Worm (Caenorhabditis elegans): ENCODE measurements around the gene algn-9.

The algn-9 gene

DNA sequence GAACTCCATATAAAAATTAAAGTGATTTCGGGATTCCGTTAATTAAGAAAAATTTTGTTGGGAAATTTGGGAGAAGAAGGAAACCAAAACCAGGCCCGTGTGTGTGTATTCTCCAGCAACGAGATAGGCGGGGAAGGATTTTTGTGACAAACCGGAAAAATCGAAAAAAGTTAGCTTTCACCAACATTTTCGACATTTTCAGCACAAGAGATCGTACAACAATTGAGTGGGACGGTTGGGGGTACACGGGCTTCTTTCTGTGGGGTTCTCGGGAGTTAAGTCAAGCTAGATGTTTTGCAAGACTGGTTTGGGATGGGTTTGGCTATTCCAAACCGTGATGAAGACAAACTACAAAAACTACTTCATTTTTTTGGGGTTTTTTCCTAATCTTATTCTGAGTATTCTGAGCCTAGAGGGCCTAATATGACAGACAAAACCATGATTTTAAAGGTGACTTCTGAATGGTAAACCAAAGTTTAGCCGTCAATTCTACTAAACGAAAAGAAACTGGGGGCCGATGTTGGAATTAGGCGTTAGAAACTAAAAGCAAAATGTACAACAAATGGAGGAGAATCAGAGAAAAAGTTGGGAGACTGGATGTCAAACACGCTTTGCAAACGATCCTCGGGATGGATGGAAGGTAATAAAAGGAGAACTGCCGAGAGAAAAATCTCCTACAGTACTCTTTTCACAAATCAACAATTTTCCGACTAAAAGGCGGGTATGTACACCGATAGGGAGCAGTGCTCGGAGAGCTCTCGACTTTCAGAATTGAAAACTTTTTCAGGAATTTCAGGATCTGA is 41.3 kb upstream of the algn-9 start (continued):
- no peak; the same call in 1 of the 2 replicates for TF ChIP-seq hmg-1.1 (GFP tag; IDR thresholded peaks at IDR 0.05)
- no peak; the same call in 1 of the 2 replicates for TF ChIP-seq zfp-3 (GFP tag; conservative IDR thresholded peaks at IDR 0.05)
- 0 out of 2 replicates have a peak, but pooled peaks have one; percentile 9 for TF ChIP-seq vab-7 (GFP tag; IDR thresholded peaks at IDR 0.05)
- TF ChIP-seq ZK546.5 (tag; optimal IDR thresholded peaks at IDR 0.05): no peak
- no peak for TF ChIP-seq nhr-42 (GFP tag; IDR thresholded peaks at IDR 0.05)
- TF ChIP-seq lin-1 (GFP tag; IDR thresholded peaks at IDR 0.05): no peak; the same call in none of the 2 replicates
- peak; percentile 1 for TF ChIP-seq gei-8 (GFP tag; optimal IDR thresholded peaks at IDR 0.05)
- no peak for TF ChIP-seq daf-8 (GFP tag; IDR thresholded peaks at IDR 0.05)
- peak; percentile 21 for TF ChIP-seq mes-2 (tag; optimal IDR thresholded peaks at IDR 0.05; ENCODE audit: poor library complexity, severe bottlenecking)
- no peak for TF ChIP-seq egl-27 (tag; optimal IDR thresholded peaks at IDR 0.05)
- TF ChIP-seq unc-39 (tag; optimal IDR thresholded peaks at IDR 0.05): no peak
- TF ChIP-seq lin-38 (GFP tag; IDR thresholded peaks at IDR 0.05): peak; percentile 42
- TF ChIP-seq F10B5.3 (tag; optimal IDR thresholded peaks at IDR 0.05): no peak
- no peak for TF ChIP-seq nhr-102 (tag; optimal IDR thresholded peaks at IDR 0.05)
- no peak for TF ChIP-seq jun-1 (tag; optimal IDR thresholded peaks at IDR 0.05)
- no peak for TF ChIP-seq rbr-2 (tag; optimal IDR thresholded peaks at IDR 0.05)
- no peak for TF ChIP-seq spr-1 (tag; optimal IDR thresholded peaks at IDR 0.05)
- peak; percentile 66; the same call in 1 of the 2 replicates for TF ChIP-seq arid-1 (GFP tag; conservative IDR thresholded peaks at IDR 0.05)
- TF ChIP-seq zip-11 (GFP tag; IDR thresholded peaks at IDR 0.05): no peak; the same call in 1 of the 2 replicates
- TF ChIP-seq php-3 (GFP tag; IDR thresholded peaks at IDR 0.05): peak; percentile 51; the same call in 1 of the 2 replicates
- TF ChIP-seq daf-19 (GFP tag; conservative IDR thresholded peaks at IDR 0.05): peak; percentile 70; the same call in 1 of the 2 replicates
- no peak for TF ChIP-seq lin-13 (GFP tag; optimal IDR thresholded peaks at IDR 0.05)
- TF ChIP-seq R02D3.7 (tag; optimal IDR thresholded peaks at IDR 0.05): no peak

DNA sequence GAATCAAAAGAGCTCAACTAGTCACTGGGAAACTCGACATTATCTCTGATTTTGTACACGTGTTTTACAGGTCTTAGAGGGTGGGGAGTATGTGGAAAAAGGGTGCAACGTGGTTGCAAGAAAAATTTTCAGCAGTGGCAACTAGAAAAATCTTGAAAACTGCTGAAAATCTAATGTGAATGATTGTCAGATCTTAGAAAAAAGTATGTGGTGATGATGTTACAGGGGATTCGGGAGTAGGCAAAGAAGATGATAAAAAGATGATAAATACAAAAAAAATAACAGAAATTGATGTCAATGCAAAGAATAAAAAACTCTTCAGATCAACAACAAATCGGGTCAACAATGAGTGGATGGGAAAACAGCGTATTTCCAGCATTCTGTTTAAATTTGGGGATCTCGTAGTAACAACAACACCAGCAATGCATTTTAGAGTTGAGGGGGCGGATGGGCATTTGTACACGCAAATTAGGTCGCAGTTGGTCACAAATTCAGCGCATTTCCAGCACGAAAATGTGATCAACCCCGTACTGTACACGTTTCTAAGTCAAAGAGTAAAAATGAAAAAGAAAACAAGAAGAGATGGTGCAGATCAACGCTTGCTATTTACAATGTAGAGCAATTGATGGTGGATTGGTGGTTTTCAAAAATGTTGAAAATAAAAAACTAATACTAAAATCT is 40.5 kb upstream of the algn-9 start:
- peak in 1 of 2 experiments; percentile 2 for TF ChIP-seq lsy-2 (tag; optimal IDR thresholded peaks at IDR 0.05)
- no peak for TF ChIP-seq fos-1 (tag; optimal IDR thresholded peaks at IDR 0.05)
- peak; percentile 12; the same call in 1 of the 2 replicates for TF ChIP-seq arid-1 (GFP tag; conservative IDR thresholded peaks at IDR 0.05)
- TF ChIP-seq unc-62 (GFP tag; optimal IDR thresholded peaks at IDR 0.05 in 1 of 2): peak in 1 of 2 experiments; percentile 22
- TF ChIP-seq unc-62 (tag; optimal IDR thresholded peaks at IDR 0.05): no peak
- peak; percentile 22 for TF ChIP-seq hlh-30 (tag; optimal IDR thresholded peaks at IDR 0.05; ENCODE audit: insufficient read depth)
- TF ChIP-seq skn-1 (tag; optimal IDR thresholded peaks at IDR 0.05): no peak
- TF ChIP-seq ceh-82 (tag; optimal IDR thresholded peaks at IDR 0.05): no peak
- no peak for TF ChIP-seq egl-27 (tag; optimal IDR thresholded peaks at IDR 0.05)
- TF ChIP-seq mdl-1 (tag; optimal IDR thresholded peaks at IDR 0.05): no peak
- TF ChIP-seq zag-1 (tag; optimal IDR thresholded peaks at IDR 0.05): no peak
- TF ChIP-seq nhr-76 (tag; optimal IDR thresholded peaks at IDR 0.05): no peak
- TF ChIP-seq daf-16 (GFP tag; optimal IDR thresholded peaks at IDR 0.05): peak in 1 of 2 experiments; percentile 42
- no peak for TF ChIP-seq daf-16 (tag; optimal IDR thresholded peaks at IDR 0.05)
- TF ChIP-seq F26F4.8 (GFP tag; conservative IDR thresholded peaks at IDR 0.05): no peak
- peak; percentile 61; the same call in 1 of the 2 replicates for TF ChIP-seq zfp-3 (GFP tag; conservative IDR thresholded peaks at IDR 0.05)
- TF ChIP-seq dmd-6 (GFP tag; IDR thresholded peaks at IDR 0.05): peak; percentile 14
- no peak for TF ChIP-seq hif-1 (tag; optimal IDR thresholded peaks at IDR 0.05)
- TF ChIP-seq R02D3.7 (tag; optimal IDR thresholded peaks at IDR 0.05): no peak
- peak; percentile 25; the same call in 1 of the 2 replicates for TF ChIP-seq pha-4 (GFP tag; IDR thresholded peaks at IDR 0.05)
- TF ChIP-seq pha-4 (tag; optimal IDR thresholded peaks at IDR 0.05): no peak
- TF ChIP-seq mep-1 (tag; optimal IDR thresholded peaks at IDR 0.05): peak; percentile 17
- no peak for TF ChIP-seq snpc-4 (tag; optimal IDR thresholded peaks at IDR 0.05)
- TF ChIP-seq daf-8 (GFP tag; IDR thresholded peaks at IDR 0.05): no peak
- TF ChIP-seq dmd-9 (GFP tag; IDR thresholded peaks at IDR 0.05): no peak
- peak; percentile 35 for TF ChIP-seq T20F7.1 (GFP tag; optimal IDR thresholded peaks at IDR 0.05)
- no peak for TF ChIP-seq F37D6.2 (tag; optimal IDR thresholded peaks at IDR 0.05)
- TF ChIP-seq vab-7 (GFP tag; IDR thresholded peaks at IDR 0.05): peak; percentile 31; the same call in 1 of the 2 replicates
- TF ChIP-seq jun-1 (tag; optimal IDR thresholded peaks at IDR 0.05): no peak
- TF ChIP-seq madf-9 (GFP tag; conservative IDR thresholded peaks at IDR 0.05): 0 out of 2 replicates have a peak, but pooled peaks have one; percentile 3
- TF ChIP-seq attf-4 (tag; optimal IDR thresholded peaks at IDR 0.05): no peak

All from whole organism, L4 larva.